Fruit fly (Drosophila melanogaster) S2 (cell line): ENCODE measurements around the gene Lip4.

Experiments
- CG8478 ChIP-seq: fragments of >200 bp; optimal IDR thresholded peaks from 2 replicates; lab custom pipeline; 2018
- CTCF ChIP-seq, 2 experiments: fragments of >200 bp; optimal IDR thresholded peaks; 2 replicates each; lab custom pipeline; 2018

- TF ChIP-seq CG8478 (lab: Kevin White, UChicago) = no peak
- TF ChIP-seq CTCF (optimal IDR thresholded peaks at IDR 0.05; lab: Kevin White, UChicago) = no peak
Measured at dm6 chr2L:10502862-10503261, 24.5 kb upstream of the Lip4 start.
